Fruit fly (Drosophila melanogaster): ENCODE measurements around the gene Top1.

Gene Top1

DNA sequence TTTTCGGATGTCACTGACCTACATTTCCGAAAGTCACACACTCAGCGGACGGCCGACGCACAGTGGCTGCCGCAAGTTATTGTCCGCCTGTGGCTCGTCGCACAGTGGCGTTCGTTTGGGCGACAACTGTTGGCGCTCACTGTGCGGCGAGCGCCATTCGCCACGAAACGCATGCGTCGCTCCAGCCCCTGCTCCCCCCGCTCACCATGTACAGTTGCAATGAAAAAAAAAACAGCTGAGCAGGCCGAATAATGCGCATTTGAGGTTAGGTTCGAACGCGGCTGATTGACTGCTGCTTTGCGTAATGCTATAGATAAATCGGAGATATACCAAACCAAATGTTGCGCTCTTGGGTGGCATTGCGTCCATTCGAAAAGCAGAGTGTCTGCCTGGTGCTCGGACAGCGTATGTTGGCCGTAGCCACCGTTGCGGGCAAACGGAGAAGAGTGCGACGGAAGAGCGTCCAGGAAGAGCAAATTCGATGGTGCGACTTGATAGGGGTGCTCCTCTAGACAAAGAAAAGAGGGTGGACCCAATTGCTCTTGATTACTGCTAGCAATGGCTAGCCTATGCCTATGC is 4.1 kb downstream of the Top1 start (continued):
- TF ChIP-seq lov (optimal IDR thresholded peaks at IDR 0.05), result no peak
- TF ChIP-seq lov (GFP tag; IDR thresholded peaks at IDR 0.05), result peak; percentile 88
- TF ChIP-seq Nf-YA (GFP tag; IDR thresholded peaks at IDR 0.05), result peak; percentile 65
- TF ChIP-seq esg (GFP tag; conservative IDR thresholded peaks at IDR 0.05), result peak; percentile 73
- peak; percentile 84 for TF ChIP-seq CG43689 (GFP tag; IDR thresholded peaks at IDR 0.05)
- TF ChIP-seq CG4282 (GFP tag; optimal IDR thresholded peaks at IDR 0.05), result peak; percentile 78
- peak; percentile 49 for TF ChIP-seq disco-r (GFP tag; optimal IDR thresholded peaks at IDR 0.05)
- no peak for TF ChIP-seq vnd (GFP tag; IDR thresholded peaks at IDR 0.05; ENCODE audit: partially characterized antibody)
- TF ChIP-seq CG13624 (GFP tag; optimal IDR thresholded peaks at IDR 0.05), result peak; percentile 90
- peak; percentile 39 for TF ChIP-seq Nf-YB (GFP tag; optimal IDR thresholded peaks at IDR 0.05)
- no peak for TF ChIP-seq sna (GFP tag; IDR thresholded peaks at IDR 0.05; ENCODE audit: partially characterized antibody)
- TF ChIP-seq Dfd (GFP tag; optimal IDR thresholded peaks at IDR 0.05), result no peak
- peak; percentile 71; the same call in 1 of the 2 replicates for TF ChIP-seq bowl (GFP tag; IDR thresholded peaks at IDR 0.05)
- TF ChIP-seq chn (GFP tag; optimal IDR thresholded peaks at IDR 0.05), result peak; percentile 84
- TF ChIP-seq gem (tag; optimal IDR thresholded peaks at IDR 0.05), result peak; percentile 70
- TF ChIP-seq CG12942 (GFP tag; optimal IDR thresholded peaks at IDR 0.05), result peak; percentile 79
- TF ChIP-seq jumu (GFP tag; optimal IDR thresholded peaks at IDR 0.05), result peak; percentile 92
- TF ChIP-seq Tbp (GFP tag; optimal IDR thresholded peaks at IDR 0.05), result no peak
- TF ChIP-seq CG16779 (GFP tag; IDR thresholded peaks at IDR 0.05), result peak; percentile 91
- no peak for TF ChIP-seq tio (GFP tag; optimal IDR thresholded peaks at IDR 0.05)
- TF ChIP-seq ranshi (GFP tag; IDR thresholded peaks at IDR 0.05), result peak; percentile 88
- TF ChIP-seq CG18476 (GFP tag; optimal IDR thresholded peaks at IDR 0.05), result peak; percentile 53
- no peak for TF ChIP-seq trh (GFP tag; optimal IDR thresholded peaks at IDR 0.05)
- TF ChIP-seq CG18011 (GFP tag; optimal IDR thresholded peaks at IDR 0.05), result peak; percentile 70
- peak; percentile 49 for TF ChIP-seq Ravus (GFP tag; IDR thresholded peaks at IDR 0.05)
- peak; percentile 85 for TF ChIP-seq bab2 (GFP tag; optimal IDR thresholded peaks at IDR 0.05)
- TF ChIP-seq ind (GFP tag; optimal IDR thresholded peaks at IDR 0.05), result peak; percentile 89
- TF ChIP-seq Hmx (GFP tag; optimal IDR thresholded peaks at IDR 0.05), result no peak
- TF ChIP-seq GATAe (GFP tag; conservative IDR thresholded peaks at IDR 0.05), result peak; percentile 37; the same call in 1 of the 2 replicates
- peak; percentile 72 for TF ChIP-seq CG16815 (GFP tag; optimal IDR thresholded peaks at IDR 0.05)
- peak; percentile 82 for TF ChIP-seq Taf1 (GFP tag; IDR thresholded peaks at IDR 0.05)
- peak; percentile 65 for TF ChIP-seq CG2875 (GFP tag; optimal IDR thresholded peaks at IDR 0.05)
- TF ChIP-seq CG1603 (tag; optimal IDR thresholded peaks at IDR 0.05), result peak; percentile 85
- peak; percentile 72 for TF ChIP-seq CG3281 (GFP tag; optimal IDR thresholded peaks at IDR 0.05)
- TF ChIP-seq CG15073 (GFP tag; optimal IDR thresholded peaks at IDR 0.05), result peak; percentile 95
- peak; percentile 14 for TF ChIP-seq salm (tag; optimal IDR thresholded peaks at IDR 0.05)
- TF ChIP-seq pzg (GFP tag; optimal IDR thresholded peaks at IDR 0.05), result peak; percentile 79
- TF ChIP-seq CG5180 (GFP tag; optimal IDR thresholded peaks at IDR 0.05), result peak; percentile 73
- peak in 1 of 3 experiments; percentile 18 for TF ChIP-seq lola (GFP tag; optimal IDR thresholded peaks at IDR 0.05)
- peak; percentile 76; the same call in 2 of the 3 replicates for TF ChIP-seq CG11560 (tag; IDR thresholded peaks at IDR 0.05)
- TF ChIP-seq CG4617 (GFP tag; optimal IDR thresholded peaks at IDR 0.05; ENCODE audit: borderline replicate concordance), result peak; percentile 57
- peak; percentile 54; the same call in 1 of the 2 replicates for TF ChIP-seq CkIIα-i1 (GFP tag; IDR thresholded peaks at IDR 0.05)
- TF ChIP-seq hbn (GFP tag; IDR thresholded peaks at IDR 0.05; ENCODE audit: partially characterized antibody), result no peak
- peak; percentile 70 for TF ChIP-seq Mad (GFP tag; optimal IDR thresholded peaks at IDR 0.05)
- peak; percentile 100 for TF ChIP-seq bigmax (GFP tag; optimal IDR thresholded peaks at IDR 0.05)
- peak; percentile 21 for TF ChIP-seq CG14965 (GFP tag; optimal IDR thresholded peaks at IDR 0.05; ENCODE audit: borderline replicate concordance)
- TF ChIP-seq pita (GFP tag; optimal IDR thresholded peaks at IDR 0.05), result no peak
- TF ChIP-seq CG30431 (GFP tag; optimal IDR thresholded peaks at IDR 0.05), result peak; percentile 62
- TF ChIP-seq CG6254 (GFP tag; optimal IDR thresholded peaks at IDR 0.05), result peak; percentile 42
- TF ChIP-seq usp (GFP tag; optimal IDR thresholded peaks at IDR 0.05), result no peak
